Worm (Caenorhabditis elegans): Measurements from ENCODE around the gene rab-35.

- no peak for TF ChIP-seq nhr-237 (tag; optimal IDR thresholded peaks at IDR 0.05)
- no peak for TF ChIP-seq lin-13 (GFP tag; optimal IDR thresholded peaks at IDR 0.05)
- no peak for TF ChIP-seq dpl-1 (GFP tag; optimal IDR thresholded peaks at IDR 0.05)
- no peak for TF ChIP-seq F10B5.3 (tag; optimal IDR thresholded peaks at IDR 0.05)
- no peak for TF ChIP-seq F26F4.8 (GFP tag; conservative IDR thresholded peaks at IDR 0.05)
- TF ChIP-seq lin-39 (tag; optimal IDR thresholded peaks at IDR 0.05) = no peak
- TF ChIP-seq ztf-7 (tag; optimal IDR thresholded peaks at IDR 0.05) = no peak
- no peak for TF ChIP-seq mep-1 (tag; optimal IDR thresholded peaks at IDR 0.05)
These were observed at the start of gene rab-35 for ce11 chrIII:11311466-11311865.

All from whole organism, L4 larva.